Fruit fly (Drosophila melanogaster) whole organism, embryonic: ENCODE data around the gene Tim17b1.
A peak's percentile ranks its signal among the peaks of the same experiment; 100 is the strongest.

Source experiments
- Awh ChIP-seq: fragments of 200-800 bp; sonication (Bioruptor generic); IDR thresholded peaks from 2 replicates; pipeline ENCODE4, ENCODE4 v1.3.6; 2022; ENCODE audit warnings: missing biosample characterization, missing genetic modification characterization
- BtbVII ChIP-seq: fragments of 200-800 bp; sonication (Bioruptor generic); optimal IDR thresholded peaks from 3 replicates; lab custom pipeline; 2017; ENCODE audit warnings: missing biosample characterization, mild to moderate bottlenecking, missing genetic modification characterization
- CG10274 ChIP-seq: fragments of 200-800 bp; sonication (Bioruptor generic); optimal IDR thresholded peaks from 3 replicates; lab custom pipeline; 2017; ENCODE audit warnings: missing biosample characterization, mild to moderate bottlenecking, missing genetic modification characterization
- CG12769 ChIP-seq: fragments of 200-800 bp; sonication (Bioruptor generic); optimal IDR thresholded peaks from 2 replicates; lab custom pipeline; 2019; ENCODE audit warnings: missing biosample characterization, mild to moderate bottlenecking, missing genetic modification characterization, moderate library complexity
- CG13123 ChIP-seq: fragments of 200-800 bp; sonication (Bioruptor generic); optimal IDR thresholded peaks from 2 replicates; lab custom pipeline; 2016; ENCODE audit warnings: missing biosample characterization, missing genetic modification characterization
- CG15269 ChIP-seq: fragments of 200-800 bp; sonication (Bioruptor generic); optimal IDR thresholded peaks from 2 replicates; lab custom pipeline; 2018; ENCODE audit warnings: missing biosample characterization, mild to moderate bottlenecking, missing genetic modification characterization, moderate library complexity
- CG16863 ChIP-seq: fragments of 200-800 bp; sonication (Bioruptor generic); optimal IDR thresholded peaks from 3 replicates; lab custom pipeline; 2016; ENCODE audit warnings: missing biosample characterization, missing genetic modification characterization
- CG17568 ChIP-seq: fragments of 200-800 bp; sonication (Bioruptor generic); optimal IDR thresholded peaks from 2 replicates; lab custom pipeline; 2018; ENCODE audit warnings: missing biosample characterization, mild to moderate bottlenecking, missing genetic modification characterization, moderate library complexity
- CG17802 ChIP-seq: fragments of 200-800 bp; sonication (Bioruptor generic); optimal IDR thresholded peaks from 2 replicates; lab custom pipeline; 2018; ENCODE audit warnings: missing biosample characterization, mild to moderate bottlenecking, missing genetic modification characterization, moderate library complexity
- CG17912 ChIP-seq: fragments of 200-800 bp; sonication (Bioruptor generic); optimal IDR thresholded peaks from 2 replicates; lab custom pipeline; 2018; ENCODE audit warnings: missing biosample characterization, mild to moderate bottlenecking, missing genetic modification characterization
- CG2875 ChIP-seq: fragments of 200-800 bp; sonication (Bioruptor generic); optimal IDR thresholded peaks from 2 replicates; lab custom pipeline; 2017; ENCODE audit warnings: missing biosample characterization, mild to moderate bottlenecking, missing genetic modification characterization, missing genetic modification reagents
- CG31441 ChIP-seq: fragments of 200-800 bp; sonication (Bioruptor generic); IDR thresholded peaks from 2 replicates; pipeline ENCODE4 v1.3.6; 2022; ENCODE audit warnings: missing biosample characterization, missing genetic modification characterization
- CG3163 ChIP-seq: fragments of 200-800 bp; sonication (Bioruptor generic); optimal IDR thresholded peaks from 3 replicates; lab custom pipeline; 2016; ENCODE audit warnings: missing biosample characterization, missing genetic modification characterization
- CG32532 ChIP-seq: fragments of 200-800 bp; sonication (Bioruptor generic); IDR thresholded peaks from 2 replicates; pipeline ENCODE4 v1.3.6; 2022; ENCODE audit warnings: missing biosample characterization, missing genetic modification characterization
- CG4820 ChIP-seq: fragments of 200-800 bp; sonication (Bioruptor generic); optimal IDR thresholded peaks from 3 replicates; lab custom pipeline; 2016; ENCODE audit warnings: missing biosample characterization, missing genetic modification characterization
- CG5953 ChIP-seq: fragments of 200-800 bp; sonication (Bioruptor generic); IDR thresholded peaks from 2 replicates; pipeline ENCODE4 v1.3.6; 2022; ENCODE audit warnings: missing biosample characterization, missing genetic modification characterization
- CG7839 ChIP-seq: fragments of 200-800 bp; sonication (Bioruptor generic); optimal IDR thresholded peaks from 3 replicates; lab custom pipeline; 2018; ENCODE audit warnings: missing biosample characterization, mild to moderate bottlenecking, missing genetic modification characterization, moderate library complexity
- Dad ChIP-seq: fragments of 200-800 bp; sonication (Bioruptor generic); optimal IDR thresholded peaks from 3 replicates; lab custom pipeline; 2016; ENCODE audit warnings: missing biosample characterization, missing genetic modification characterization
- Deaf1 ChIP-seq: fragments of 200-800 bp; optimal IDR thresholded peaks from 3 replicates; lab custom pipeline; 2019; ENCODE audit warnings: missing biosample characterization, mild to moderate bottlenecking, missing genetic modification characterization, moderate library complexity
- Dip2 ChIP-seq: fragments of 200-800 bp; sonication (Bioruptor generic); IDR thresholded peaks from 2 replicates; pipeline ENCODE4 v1.3.6; 2022; ENCODE audit warnings: missing biosample characterization, missing genetic modification characterization
- Ets97D ChIP-seq: fragments of 200-800 bp; sonication (Bioruptor generic); optimal IDR thresholded peaks from 3 replicates; lab custom pipeline; 2016; ENCODE audit warnings: missing biosample characterization, missing genetic modification characterization
- HLH3B ChIP-seq: fragments of 200-800 bp; sonication (Bioruptor generic); IDR thresholded peaks from 2 replicates; pipeline ENCODE4 v1.3.6; 2022; ENCODE audit warnings: missing biosample characterization, missing genetic modification characterization
- MTF-1 ChIP-seq: fragments of 200-800 bp; sonication (Bioruptor generic); optimal IDR thresholded peaks from 2 replicates; lab custom pipeline; 2018; ENCODE audit warnings: missing biosample characterization, mild to moderate bottlenecking, missing genetic modification characterization, borderline replicate concordance
- Pdp1 ChIP-seq, 2 experiments: fragments of 200-800 bp; sonication (Bioruptor generic); optimal IDR thresholded peaks; 3 replicates each; lab custom pipeline; 2016; ENCODE audit warnings: missing biosample characterization in 2 of 2, missing genetic modification characterization in 2 of 2, mild to moderate bottlenecking in 1 of 2, moderate library complexity in 1 of 2
- Rx ChIP-seq: fragments of 200-800 bp; sonication (Bioruptor generic); IDR thresholded peaks from 2 replicates; pipeline ENCODE4 v1.3.6; 2022; ENCODE audit warnings: missing biosample characterization, missing genetic modification characterization
- Scr ChIP-seq: fragments of 200-800 bp; sonication (Bioruptor generic); IDR thresholded peaks from 2 replicates; pipeline ENCODE4 v1.3.6; 2022; ENCODE audit warnings: missing biosample characterization, missing genetic modification characterization; ENCODE audit not compliant: partially characterized antibody
- Usf ChIP-seq: fragments of 200-800 bp; sonication (Bioruptor generic); optimal IDR thresholded peaks from 2 replicates; lab custom pipeline; 2017; ENCODE audit warnings: missing genotype, missing biosample characterization, missing genetic modification characterization
- bab2 ChIP-seq: fragments of 200-800 bp; sonication (Bioruptor generic); optimal IDR thresholded peaks from 2 replicates; lab custom pipeline; 2016; ENCODE audit warnings: missing biosample characterization, missing genetic modification characterization
- bigmax ChIP-seq: fragments of 200-800 bp; sonication (Bioruptor generic); optimal IDR thresholded peaks from 2 replicates; lab custom pipeline; 2018; ENCODE audit warnings: missing biosample characterization, mild to moderate bottlenecking, missing genetic modification characterization
- bsh ChIP-seq, 2 experiments: fragments of 200-800 bp; sonication (Bioruptor generic); optimal IDR thresholded peaks; 2 replicates each; lab custom pipeline; 2017 to 2018; ENCODE audit warnings: mild to moderate bottlenecking in 2 of 2, missing biosample characterization in 2 of 2, missing genetic modification characterization in 2 of 2, moderate library complexity in 1 of 2
- caup ChIP-seq: fragments of 200-800 bp; sonication (Bioruptor generic); optimal IDR thresholded peaks from 3 replicates; lab custom pipeline; 2017; ENCODE audit warnings: missing biosample characterization, mild to moderate bottlenecking, missing genetic modification characterization, moderate library complexity; ENCODE audit not compliant: severe bottlenecking
- cg ChIP-seq: fragments of 200-800 bp; sonication (Bioruptor generic); optimal IDR thresholded peaks from 3 replicates; lab custom pipeline; 2019; ENCODE audit warnings: missing biosample characterization, mild to moderate bottlenecking, missing genetic modification characterization, moderate library complexity
- crol ChIP-seq: fragments of 200-800 bp; sonication (Bioruptor generic); IDR thresholded peaks from 2 replicates; pipeline ENCODE4 v1.3.6; 2022; ENCODE audit warnings: missing biosample characterization, missing genetic modification characterization
- dysf ChIP-seq: fragments of 200-800 bp; sonication (Bioruptor generic); IDR thresholded peaks from 3 replicates; pipeline ENCODE4 v1.3.6; 2022; ENCODE audit warnings: missing biosample characterization, missing genetic modification characterization
- eve ChIP-seq, 2 experiments: fragments of >200 bp; optimal IDR thresholded peaks; 2 replicates each; lab custom pipeline; 2017; ENCODE audit warnings: missing biosample characterization in 2 of 2, missing genetic modification characterization in 2 of 2
- ewg ChIP-seq: fragments of 200-800 bp; sonication (Bioruptor generic); optimal IDR thresholded peaks from 3 replicates; lab custom pipeline; 2017; ENCODE audit warnings: mild to moderate bottlenecking, missing biosample characterization, missing genetic modification reagents, missing genetic modification characterization
- gcm ChIP-seq: fragments of 200-800 bp; sonication (Bioruptor generic); optimal IDR thresholded peaks from 2 replicates; lab custom pipeline; 2019; ENCODE audit warnings: missing biosample characterization, mild to moderate bottlenecking, missing genetic modification characterization, moderate library complexity
- grn ChIP-seq: fragments of 200-800 bp; sonication (Bioruptor generic); optimal IDR thresholded peaks from 3 replicates; lab custom pipeline; 2017; ENCODE audit warnings: missing biosample characterization, missing genetic modification characterization
- nom ChIP-seq: fragments of 200-800 bp; sonication (Bioruptor generic); optimal IDR thresholded peaks from 2 replicates; lab custom pipeline; 2017; ENCODE audit warnings: missing biosample characterization, missing genetic modification characterization, mild to moderate bottlenecking, moderate library complexity, missing genetic modification reagents
- onecut ChIP-seq: fragments of 200-800 bp; sonication (Bioruptor generic); IDR thresholded peaks from 2 replicates; pipeline ENCODE4 v1.3.6; 2022; ENCODE audit warnings: missing biosample characterization, missing genetic modification characterization
- org-1 ChIP-seq: fragments of 200-800 bp; sonication (Bioruptor generic); optimal IDR thresholded peaks from 2 replicates; lab custom pipeline; 2017; ENCODE audit warnings: missing biosample characterization, missing genetic modification characterization
- pzg ChIP-seq: fragments of 200-800 bp; sonication (Bioruptor generic); optimal IDR thresholded peaks from 3 replicates; lab custom pipeline; 2018; ENCODE audit warnings: missing biosample characterization, mild to moderate bottlenecking, missing genetic modification characterization, moderate library complexity
- sens ChIP-seq: fragments of 200-800 bp; sonication (Bioruptor generic); peaks from one replicate; lab custom pipeline; 2016; ENCODE audit warnings: missing biosample characterization, missing genetic modification characterization
- so ChIP-seq: fragments of 200-800 bp; sonication (Bioruptor generic); IDR thresholded peaks from 3 replicates; pipeline ENCODE4 v1.3.6; 2022; ENCODE audit warnings: missing biosample characterization, missing genetic modification characterization
- toy ChIP-seq: fragments of 200-800 bp; sonication (Bioruptor generic); IDR thresholded peaks from 2 replicates; pipeline ENCODE4 v1.3.6; 2022; ENCODE audit warnings: missing biosample characterization, missing genetic modification characterization
- trh ChIP-seq: fragments of 200-800 bp; sonication (Bioruptor generic); optimal IDR thresholded peaks from 2 replicates; lab custom pipeline; 2016; ENCODE audit warnings: missing biosample characterization, missing genetic modification characterization
- twi ChIP-seq: fragments of 200-800 bp; optimal IDR thresholded peaks from 2 replicates; lab custom pipeline; 2019; ENCODE audit warnings: missing biosample characterization, mild to moderate bottlenecking, missing genetic modification characterization, moderate library complexity
- unpg ChIP-seq: fragments of 200-800 bp; sonication (Bioruptor generic); optimal IDR thresholded peaks from 3 replicates; lab custom pipeline; 2018; ENCODE audit warnings: missing biosample characterization, mild to moderate bottlenecking, missing genetic modification characterization, moderate library complexity
- wdn ChIP-seq: fragments of 200-800 bp; sonication (Bioruptor generic); IDR thresholded peaks from 2 replicates; pipeline ENCODE4 v1.3.6; 2022; ENCODE audit warnings: missing biosample characterization, missing genetic modification characterization

Gene Tim17b1

dm6 chr3R:5323741-5324538, 24.0 kb downstream of the Tim17b1 start (continued):
- no peak for TF ChIP-seq Awh
- no peak for TF ChIP-seq Ets97D (GFP tag; lab: Kevin White, UChicago)
- TF ChIP-seq wdn (GFP tag; lab: Robert Waterston, UW), result no peak
- TF ChIP-seq dysf (GFP tag; lab: Robert Waterston, UW), result 0 out of 3 replicates have a peak, but pooled peaks have one; percentile 13
- TF ChIP-seq eve (GFP tag; optimal IDR thresholded peaks at IDR 0.05; lab: Kevin White, UChicago), result peak in 1 of 2 experiments; percentile 39
- peak; percentile 57; the same call in 1 of the 3 replicates for TF ChIP-seq so
- no peak for TF ChIP-seq CG13123 (GFP tag; lab: Kevin White, UChicago)
- TF ChIP-seq unpg (GFP tag; lab: Kevin White, UChicago), result peak; percentile 19
- TF ChIP-seq cg (GFP tag; lab: Kevin White, UChicago), result peak; percentile 58
- no peak for TF ChIP-seq HLH3B (GFP tag; lab: Robert Waterston, UW)
- TF ChIP-seq CG15269 (tag; lab: Kevin White, UChicago), result peak; percentile 5
- no peak for TF ChIP-seq pzg
- TF ChIP-seq CG31441 (GFP tag; lab: Robert Waterston, UW), result no peak
- TF ChIP-seq CG17802 (tag; lab: Kevin White, UChicago), result no peak
- TF ChIP-seq grn (GFP tag; lab: Kevin White, UChicago), result peak; percentile 34
- TF ChIP-seq gcm (GFP tag; lab: Kevin White, UChicago), result no peak
- peak; percentile 31 for TF ChIP-seq Deaf1 (tag; lab: Kevin White, UChicago)
- no peak for TF ChIP-seq CG17912 (GFP tag; lab: Kevin White, UChicago)
- TF ChIP-seq CG10274 (GFP tag; lab: Kevin White, UChicago), result no peak
- peak; percentile 22 for TF ChIP-seq caup
- TF ChIP-seq Usf (GFP tag; lab: Kevin White, UChicago), result no peak
- TF ChIP-seq CG16863 (GFP tag; lab: Kevin White, UChicago), result no peak
- TF ChIP-seq Rx (GFP tag; lab: Robert Waterston, UW), result no peak
- TF ChIP-seq Pdp1 (GFP tag; optimal IDR thresholded peaks at IDR 0.05; lab: Kevin White, UChicago), result peak in 1 of 2 experiments; percentile 1
- no peak for TF ChIP-seq Dip2 (GFP tag; lab: Robert Waterston, UW)
- no peak for TF ChIP-seq CG4820
- TF ChIP-seq org-1 (GFP tag; lab: Kevin White, UChicago), result no peak
- TF ChIP-seq Scr (GFP tag; lab: Robert Waterston, UW), result no peak
- no peak for TF ChIP-seq Dad (GFP tag; lab: Kevin White, UChicago)
- TF ChIP-seq bab2 (GFP tag; lab: Kevin White, UChicago), result no peak
- no peak for TF ChIP-seq CG3163 (GFP tag; lab: Kevin White, UChicago)
- peak; percentile 38 for TF ChIP-seq twi (tag; lab: Kevin White, UChicago)
- peak; percentile 78 for TF ChIP-seq sens (GFP tag; lab: Kevin White, UChicago)
- TF ChIP-seq bigmax, result no peak
- TF ChIP-seq trh (GFP tag; lab: Kevin White, UChicago), result no peak
- peak; percentile 24 for TF ChIP-seq CG17568 (GFP tag; lab: Kevin White, UChicago)
- TF ChIP-seq crol (GFP tag; lab: Robert Waterston, UW), result no peak
- peak; percentile 3 for TF ChIP-seq MTF-1 (GFP tag; lab: Kevin White, UChicago)
- TF ChIP-seq ewg (GFP tag; lab: Kevin White, UChicago), result no peak
- no peak for TF ChIP-seq bsh (GFP tag; optimal IDR thresholded peaks at IDR 0.05; lab: Kevin White, UChicago)
- peak; percentile 74 for TF ChIP-seq nom (GFP tag; lab: Kevin White, UChicago)
- peak; percentile 46 for TF ChIP-seq CG12769 (tag; lab: Kevin White, UChicago)
- no peak for TF ChIP-seq CG7839 (tag; lab: Kevin White, UChicago)
- TF ChIP-seq CG2875 (GFP tag; lab: Kevin White, UChicago), result peak; percentile 32
- peak; percentile 33; the same call in 1 of the 2 replicates for TF ChIP-seq onecut (GFP tag; lab: Robert Waterston, UW)
- TF ChIP-seq CG5953 (GFP tag; lab: Robert Waterston, UW), result no peak
- no peak for TF ChIP-seq CG32532 (GFP tag; lab: Robert Waterston, UW)
- TF ChIP-seq BtbVII (GFP tag; lab: Kevin White, UChicago), result peak; percentile 26
- TF ChIP-seq toy (GFP tag; lab: Robert Waterston, UW), result no peak
